Worm (Caenorhabditis elegans) whole organism, L4/young adult: ENCODE results near the gene C54F6.18.

Source experiments
- W03F9.2 ChIP-seq: fragments of 150-350 bp; optimal IDR thresholded peaks from 2 replicates; lab custom pipeline; 2014; ENCODE audit warnings: missing biosample characterization, missing genetic modification characterization
- dao-5 ChIP-seq: sonication (generic microtip); optimal IDR thresholded peaks from 2 replicates; lab custom pipeline; 2016; ENCODE audit warnings: missing genotype, missing genetic modification characterization, moderate library complexity, missing compliant biosample characterization
- him-1 ChIP-seq: sonication (generic microtip); optimal IDR thresholded peaks from 2 replicates; lab custom pipeline; 2016; ENCODE audit warnings: missing genotype, missing genetic modification reagents, missing genetic modification characterization, missing compliant biosample characterization

ce11 chrV:7548017-7548416, 22.2 kb downstream of the C54F6.18 start:
- TF ChIP-seq him-1 (tag; lab: Kevin White, UChicago) (no peak), dao-5 (tag; lab: Kevin White, UChicago) (no peak), W03F9.2 (tag; lab: Kevin White, UChicago) (no peak)
